Worm (Caenorhabditis elegans) whole organism, young adult: Measurements from ENCODE around the gene sra-7.

ENCODE experiments used
- B0019.2 ChIP-seq: fragments of 200-800 bp; sonication (Bioruptor generic); conservative IDR thresholded peaks from 2 replicates; pipeline ENCODE4 v1.3.6; 2022; ENCODE audit warnings: missing genetic modification reagents, missing genetic modification characterization, missing compliant biosample characterization
- B0261.1 ChIP-seq: sonication (generic microtip); optimal IDR thresholded peaks from 2 replicates; lab custom pipeline; 2016; ENCODE audit warnings: mild to moderate bottlenecking, missing genetic modification characterization, moderate library complexity, missing compliant biosample characterization
- C06A6.2 ChIP-seq: fragments of 200-800 bp; sonication (Bioruptor generic); conservative IDR thresholded peaks from 2 replicates; pipeline ENCODE4 v1.3.6; 2022; ENCODE audit warnings: missing genetic modification characterization, missing compliant biosample characterization
- F55B11.4 ChIP-seq: sonication (generic microtip); optimal IDR thresholded peaks from 2 replicates; lab custom pipeline; 2016; ENCODE audit warnings: missing compliant biosample characterization, missing genetic modification characterization, borderline replicate concordance; ENCODE audit not compliant: insufficient read depth
- F57A8.1 ChIP-seq: fragments of 200-800 bp; sonication (Bioruptor generic); optimal IDR thresholded peaks from 2 replicates; lab custom pipeline; 2018; ENCODE audit warnings: mild to moderate bottlenecking, missing genetic modification characterization, moderate library complexity, missing compliant biosample characterization
- F57C9.4 ChIP-seq: sonication (generic microtip); optimal IDR thresholded peaks from 2 replicates; lab custom pipeline; 2017; ENCODE audit warnings: mild to moderate bottlenecking, missing genetic modification characterization, missing compliant biosample characterization
- K12H6.12 ChIP-seq: fragments of 200-800 bp; sonication (Bioruptor generic); optimal IDR thresholded peaks from 2 replicates; lab custom pipeline; 2018; ENCODE audit warnings: mild to moderate bottlenecking, missing genetic modification characterization, missing compliant biosample characterization
- Y79H2A.3 ChIP-seq: fragments of 200-800 bp; sonication (Bioruptor generic); conservative IDR thresholded peaks from 2 replicates; pipeline ENCODE4 v1.3.6; 2022; ENCODE audit warnings: missing genetic modification reagents, missing genetic modification characterization, missing compliant biosample characterization
- akir-1 ChIP-seq: fragments of 200-800 bp; sonication (Bioruptor generic); optimal IDR thresholded peaks from 2 replicates; lab custom pipeline; 2018; ENCODE audit warnings: mild to moderate bottlenecking, missing genetic modification characterization, moderate library complexity, missing compliant biosample characterization
- ama-1 ChIP-seq, 3 experiments: fragments of 150-350 bp in 1 of 3; sonication (generic microtip) in 2 of 3; optimal IDR thresholded peaks; 2 replicates each; lab custom pipeline; 2014 to 2018; ENCODE audit warnings: missing biosample characterization in 2 of 3, missing genetic modification characterization in 2 of 3, missing genetic modification reagents in 2 of 3
- atf-7 ChIP-seq: sonication (generic microtip); optimal IDR thresholded peaks from 2 replicates; lab custom pipeline; 2017; ENCODE audit warnings: mild to moderate bottlenecking, missing genetic modification characterization, missing compliant biosample characterization
- bed-1 ChIP-seq: fragments of 200-800 bp; sonication (Bioruptor generic); IDR thresholded peaks from 2 replicates; pipeline ENCODE4 v1.3.6; 2022; ENCODE audit warnings: missing genetic modification reagents, missing genetic modification characterization, missing compliant biosample characterization
- bed-2 ChIP-seq: fragments of 200-800 bp; sonication (Bioruptor generic); IDR thresholded peaks from 2 replicates; pipeline ENCODE4 v1.3.6; 2022; ENCODE audit warnings: missing genetic modification reagents, missing genetic modification characterization, missing compliant biosample characterization
- cebp-1 ChIP-seq, 2 experiments: fragments of 200-800 bp in 1 of 2; sonication (Bioruptor generic) in 1 of 2; sonication (generic microtip) in 1 of 2; IDR thresholded peaks in 1 of 2; optimal IDR thresholded peaks in 1 of 2; 2 replicates each; pipeline versions ENCODE4 v1.3.6 to Lab custom; 2017 to 2022; ENCODE audit warnings: missing compliant biosample characterization in 2 of 2, missing genetic modification characterization in 2 of 2, mild to moderate bottlenecking in 1 of 2, missing genetic modification reagents in 1 of 2, moderate library complexity in 1 of 2
- ceh-27 ChIP-seq: fragments of 200-800 bp; sonication (Bioruptor generic); optimal IDR thresholded peaks from 2 replicates; lab custom pipeline; 2018; ENCODE audit warnings: mild to moderate bottlenecking, missing genetic modification characterization, moderate library complexity, missing compliant biosample characterization
- ceh-40 ChIP-seq: fragments of 200-800 bp; sonication (Bioruptor generic); IDR thresholded peaks from 2 replicates; pipeline ENCODE4 v1.3.6; 2022; ENCODE audit warnings: missing genetic modification characterization, missing compliant biosample characterization
- chd-7 ChIP-seq: sonication (generic microtip); optimal IDR thresholded peaks from 2 replicates; lab custom pipeline; 2016; ENCODE audit warnings: mild to moderate bottlenecking, missing genetic modification characterization, moderate library complexity, missing compliant biosample characterization
- dox-1 ChIP-seq: fragments of 200-800 bp; sonication (Bioruptor generic); IDR thresholded peaks from 2 replicates; pipeline ENCODE4 v1.3.6; 2022; ENCODE audit warnings: missing genetic modification reagents, missing genetic modification characterization, missing compliant biosample characterization
- dpff-1 ChIP-seq: sonication (generic microtip); optimal IDR thresholded peaks from 2 replicates; lab custom pipeline; 2017; ENCODE audit warnings: mild to moderate bottlenecking, missing genetic modification characterization, missing compliant biosample characterization
- efl-1 ChIP-seq: fragments of 150-350 bp; optimal IDR thresholded peaks from 2 replicates; lab custom pipeline; 2014; ENCODE audit warnings: missing biosample characterization, missing genetic modification reagents, missing genetic modification characterization
- egl-18 ChIP-seq: fragments of 200-800 bp; sonication (Bioruptor generic); IDR thresholded peaks from 2 replicates; pipeline ENCODE4 v1.3.6; 2022; ENCODE audit warnings: missing genetic modification reagents, missing genetic modification characterization, missing compliant biosample characterization
- egrh-3 ChIP-seq: fragments of 200-800 bp; sonication (Bioruptor generic); IDR thresholded peaks from 2 replicates; pipeline ENCODE4 v1.3.6; 2022; ENCODE audit warnings: missing genetic modification reagents, missing genetic modification characterization, missing compliant biosample characterization
- ets-4 ChIP-seq: fragments of 200-800 bp; sonication (Bioruptor generic); optimal IDR thresholded peaks from 2 replicates; lab custom pipeline; 2018; ENCODE audit warnings: mild to moderate bottlenecking, missing genetic modification characterization, missing compliant biosample characterization
- gei-17 ChIP-seq: fragments of 200-800 bp; sonication (Bioruptor generic); optimal IDR thresholded peaks from 2 replicates; lab custom pipeline; 2018; ENCODE audit warnings: mild to moderate bottlenecking, missing genetic modification characterization, missing compliant biosample characterization
- hlh-26 ChIP-seq: fragments of 200-800 bp; sonication (Bioruptor generic); conservative IDR thresholded peaks from 2 replicates; pipeline ENCODE4 v1.3.6; 2022; ENCODE audit warnings: missing genetic modification reagents, missing genetic modification characterization, missing compliant biosample characterization
- lag-1 ChIP-seq: fragments of 200-800 bp; sonication (Bioruptor generic); IDR thresholded peaks from 2 replicates; pipeline ENCODE4 v1.3.6; 2022; ENCODE audit warnings: missing genetic modification reagents, missing genetic modification characterization, missing compliant biosample characterization
- let-607 ChIP-seq, 2 experiments: fragments of 200-800 bp in 1 of 2; sonication (Bioruptor generic) in 1 of 2; sonication (generic microtip) in 1 of 2; optimal IDR thresholded peaks; 2 replicates each; lab custom pipeline; 2016 to 2018; ENCODE audit warnings: mild to moderate bottlenecking in 2 of 2, missing compliant biosample characterization in 2 of 2, missing genetic modification characterization in 2 of 2, moderate library complexity in 2 of 2, missing genotype in 1 of 2
- lin-26 ChIP-seq: fragments of 200-800 bp; sonication (Bioruptor generic); IDR thresholded peaks from 2 replicates; pipeline ENCODE4 v1.3.6; 2022; ENCODE audit warnings: missing genetic modification reagents, missing genetic modification characterization, missing compliant biosample characterization
- lin-35 ChIP-seq, 3 experiments: fragments of 150-350 bp in 2 of 3; sonication (generic microtip) in 1 of 3; optimal IDR thresholded peaks; 2 replicates each; lab custom pipeline; 2014 to 2018; ENCODE audit warnings: missing biosample characterization in 3 of 3, missing genetic modification characterization in 3 of 3, missing genetic modification reagents in 3 of 3
- lir-1 ChIP-seq: fragments of 200-800 bp; sonication (Bioruptor generic); conservative IDR thresholded peaks from 2 replicates; pipeline ENCODE4 v1.3.6; 2022; ENCODE audit warnings: missing genetic modification reagents, missing genetic modification characterization, missing compliant biosample characterization
- lsy-27 ChIP-seq: sonication (generic microtip); optimal IDR thresholded peaks from 2 replicates; lab custom pipeline; 2017; ENCODE audit warnings: missing genetic modification characterization, mild to moderate bottlenecking, missing compliant biosample characterization, antibody characterized with exemption, missing genotype, borderline replicate concordance; ENCODE audit not compliant: insufficient read depth
- mcd-1 ChIP-seq: fragments of 200-800 bp; sonication (Bioruptor generic); IDR thresholded peaks from 2 replicates; pipeline ENCODE4 v1.3.6; 2022; ENCODE audit warnings: missing genetic modification reagents, missing genetic modification characterization, missing compliant biosample characterization
- nfya-2 ChIP-seq: fragments of 200-800 bp; sonication (Bioruptor generic); IDR thresholded peaks from 2 replicates; pipeline ENCODE4 v1.3.6; 2022; ENCODE audit warnings: missing genetic modification reagents, missing genetic modification characterization, missing compliant biosample characterization
- nfyb-1 ChIP-seq: fragments of 200-800 bp; sonication (Bioruptor generic); IDR thresholded peaks from 2 replicates; pipeline ENCODE4 v1.3.6; 2022; ENCODE audit warnings: missing genetic modification reagents, missing genetic modification characterization, missing compliant biosample characterization
- pbrm-1 ChIP-seq: fragments of 200-800 bp; sonication (Bioruptor generic); IDR thresholded peaks from 2 replicates; pipeline ENCODE4 v1.3.6; 2022; ENCODE audit warnings: missing genetic modification reagents, missing genetic modification characterization, missing compliant biosample characterization
- rec-8 ChIP-seq, 2 experiments: sonication (generic microtip); optimal IDR thresholded peaks; 2 replicates each; lab custom pipeline; 2016; ENCODE audit warnings: mild to moderate bottlenecking in 2 of 2, missing genetic modification characterization in 2 of 2, missing genetic modification reagents in 2 of 2, missing genotype in 2 of 2, missing biosample characterization in 1 of 2, missing compliant biosample characterization in 1 of 2, moderate library complexity in 1 of 2
- repo-1 ChIP-seq: sonication (generic microtip); optimal IDR thresholded peaks from 2 replicates; lab custom pipeline; 2017; ENCODE audit warnings: mild to moderate bottlenecking, missing genetic modification characterization, missing compliant biosample characterization
- somi-1 ChIP-seq: fragments of 200-800 bp; sonication (Bioruptor generic); optimal IDR thresholded peaks from 2 replicates; lab custom pipeline; 2018; ENCODE audit warnings: mild to moderate bottlenecking, missing genetic modification characterization, missing compliant biosample characterization
- sptf-2 ChIP-seq: fragments of 200-800 bp; sonication (Bioruptor generic); optimal IDR thresholded peaks from 2 replicates; lab custom pipeline; 2018; ENCODE audit warnings: mild to moderate bottlenecking, missing genetic modification characterization, missing compliant biosample characterization
- tbp1 ChIP-seq: fragments of 200-800 bp; sonication (Bioruptor generic); optimal IDR thresholded peaks from 2 replicates; lab custom pipeline; 2018; ENCODE audit warnings: mild to moderate bottlenecking, missing genetic modification characterization, missing compliant biosample characterization
- unc-130 ChIP-seq: sonication (generic microtip); optimal IDR thresholded peaks from 2 replicates; lab custom pipeline; 2016; ENCODE audit warnings: missing genetic modification reagents, missing genetic modification characterization, missing compliant biosample characterization
- zim-3 ChIP-seq: sonication (generic microtip); optimal IDR thresholded peaks from 2 replicates; lab custom pipeline; 2017; ENCODE audit warnings: mild to moderate bottlenecking, missing genetic modification characterization, moderate library complexity, missing compliant biosample characterization
- ztf-25 ChIP-seq: fragments of 200-800 bp; sonication (Bioruptor generic); IDR thresholded peaks from 2 replicates; pipeline ENCODE4 v1.3.6; 2022; ENCODE audit warnings: missing genetic modification reagents, missing genetic modification characterization, missing compliant biosample characterization
- ztf-26 ChIP-seq: sonication (generic microtip); optimal IDR thresholded peaks from 2 replicates; lab custom pipeline; 2017; ENCODE audit warnings: missing genetic modification characterization, missing compliant biosample characterization

The sra-7 gene

ce11 chrII:9532011-9532410 lies 12.5 kb upstream of the sra-7 start, which contains the start of gene sra-9 (continued):
- no peak for TF ChIP-seq F57C9.4
- TF ChIP-seq mcd-1 (GFP tag; lab: Robert Waterston, UW), result no peak

DNA sequence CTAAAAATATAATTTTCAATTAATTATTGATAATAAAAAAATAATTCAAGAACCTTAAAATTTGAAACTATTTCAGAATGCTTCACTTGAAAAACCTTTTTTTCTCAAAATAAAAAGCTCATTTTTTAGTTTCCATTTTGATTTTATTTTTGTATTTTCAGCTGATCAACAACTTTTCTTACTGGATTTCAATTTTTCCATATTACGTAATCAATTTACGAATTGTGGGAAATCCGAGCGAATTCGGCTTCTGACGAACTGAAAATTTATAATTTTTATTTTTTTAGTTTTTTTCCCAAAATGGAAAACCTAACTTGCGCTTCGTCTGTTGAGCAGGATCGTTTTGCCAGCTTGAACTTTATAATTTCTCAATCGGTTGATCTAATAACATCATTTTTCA lies 7.1 kb upstream of the sra-7 start, which contains the start of gene sra-8:
Gene sra-8 (plus strand): TSS at position 301 of the 400 bp plus-strand sequence.
- TF ChIP-seq B0261.1 (tag; lab: Kevin White, UChicago) (no peak), nfya-2 (no peak), lag-1 (GFP tag; lab: Robert Waterston, UW) (no peak), atf-7 (tag; lab: Kevin White, UChicago) (no peak), C06A6.2 (no peak), unc-130 (GFP tag; lab: Kevin White, UChicago) (no peak), somi-1 (GFP tag; lab: Kevin White, UChicago) (no peak), egl-18 (GFP tag; lab: Robert Waterston, UW) (no peak), egrh-3 (GFP tag; lab: Robert Waterston, UW) (no peak), sptf-2 (no peak), ceh-27 (GFP tag; lab: Kevin White, UChicago) (no peak), gei-17 (GFP tag; lab: Kevin White, UChicago) (no peak), let-607 (tag; optimal IDR thresholded peaks at IDR 0.05; lab: Kevin White, UChicago) (no peak)

DNA sequence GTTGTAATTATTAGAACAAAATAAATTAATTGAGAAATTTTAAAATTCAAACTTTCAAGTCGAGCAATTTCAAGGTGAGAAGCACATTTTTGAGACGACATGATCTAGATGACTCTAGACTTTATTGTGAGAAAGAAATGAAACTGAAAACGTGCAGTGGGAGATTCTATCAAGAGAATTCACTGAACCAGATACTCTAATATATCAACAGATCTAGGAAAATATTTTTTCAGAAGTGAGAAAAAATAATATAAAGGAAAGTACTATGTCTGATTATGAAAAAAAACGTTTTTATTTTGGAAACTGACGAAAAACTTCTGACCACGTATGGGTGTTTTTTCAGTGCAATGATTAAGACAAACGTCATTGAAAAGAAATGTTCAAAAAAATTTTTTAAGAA lies 3.8 kb upstream of the sra-7 start, which contains the start of gene sra-3:
Gene sra-3 (minus strand): TSS at position 101 of the 400 bp plus-strand sequence.
- TF ChIP-seq tbp1 (GFP tag; lab: Kevin White, UChicago) (no peak), dpff-1 (tag; lab: Kevin White, UChicago) (no peak), C06A6.2 (no peak), repo-1 (no peak), lsy-27 (tag; lab: Kevin White, UChicago) (no peak), efl-1 (GFP tag; lab: Kevin White, UChicago) (no peak), egl-18 (GFP tag; lab: Robert Waterston, UW) (no peak), ztf-26 (tag; lab: Kevin White, UChicago) (no peak), ets-4 (no peak), akir-1 (no peak), dox-1 (GFP tag; lab: Robert Waterston, UW) (no peak), hlh-26 (GFP tag; lab: Robert Waterston, UW) (no peak), chd-7 (tag; lab: Kevin White, UChicago) (no peak), zim-3 (no peak), lir-1 (GFP tag; lab: Robert Waterston, UW) (no peak), nfyb-1 (GFP tag; lab: Robert Waterston, UW) (no peak), B0019.2 (GFP tag; lab: Robert Waterston, UW) (no peak), pbrm-1 (GFP tag; lab: Robert Waterston, UW) (no peak), rec-8 (tag; optimal IDR thresholded peaks at IDR 0.05; lab: Kevin White, UChicago) (no peak), cebp-1 (GFP tag; IDR thresholded peaks at IDR 0.05; lab: Robert Waterston, UW) (no peak), cebp-1 (tag; optimal IDR thresholded peaks at IDR 0.05; lab: Kevin White, UChicago) (no peak)

ce11 chrII:9542785-9543184 lies 1.7 kb upstream of the sra-7 start, which contains the start of gene sra-4:
Gene sra-4 (minus strand): TSS chrII:9542885.
- TF ChIP-seq lin-26 (GFP tag; lab: Robert Waterston, UW), result no peak
- TF ChIP-seq Y79H2A.3 (GFP tag; lab: Robert Waterston, UW), result no peak
- TF ChIP-seq ama-1 (optimal IDR thresholded peaks at IDR 0.05; lab: Kevin White, UChicago), result no peak
- no peak for TF ChIP-seq ama-1 (GFP tag; optimal IDR thresholded peaks at IDR 0.05; lab: Kevin White, UChicago)
- no peak for TF ChIP-seq bed-1 (GFP tag; lab: Robert Waterston, UW)
- no peak for TF ChIP-seq bed-2 (GFP tag; lab: Robert Waterston, UW)
- no peak for TF ChIP-seq lin-35 (GFP tag; optimal IDR thresholded peaks at IDR 0.05; lab: Kevin White, UChicago)
- no peak for TF ChIP-seq F57C9.4
- no peak for TF ChIP-seq K12H6.12 (tag; lab: Kevin White, UChicago)
- no peak for TF ChIP-seq ceh-40
- TF ChIP-seq F55B11.4 (tag; lab: Kevin White, UChicago), result no peak
- TF ChIP-seq ztf-25, result no peak
- no peak for TF ChIP-seq F57A8.1 (GFP tag; lab: Kevin White, UChicago)
